Fruit fly (Drosophila melanogaster): ENCODE results near the gene kmg.

The kmg gene

DNA sequence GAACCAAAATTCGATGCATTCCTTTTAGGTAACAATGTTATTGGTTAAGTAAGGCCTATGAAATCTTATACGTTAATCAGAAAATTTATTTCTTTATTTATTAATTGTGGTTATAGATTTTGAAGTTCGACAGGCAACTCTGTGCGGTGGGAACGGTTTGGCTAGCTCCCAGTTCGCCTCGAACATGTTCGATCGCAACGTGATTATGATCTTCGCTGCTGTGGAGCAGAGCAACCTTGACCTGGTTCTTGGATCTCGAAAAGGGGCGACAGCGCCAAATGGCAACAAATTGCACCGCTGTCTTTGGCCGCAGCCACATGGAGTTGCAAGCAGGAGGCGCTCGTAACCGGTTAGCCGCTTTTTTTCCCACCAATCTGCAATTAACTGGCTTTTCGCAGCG, 6.0 kb upstream of the kmg start:
- TF ChIP-seq CG9948 (tag; optimal IDR thresholded peaks at IDR 0.05) (no peak), EcR (GFP tag; optimal IDR thresholded peaks at IDR 0.05) (peak; percentile 45)

dm6 chr2L:13156349-13156748, 4.0 kb upstream of the kmg start:
- TF ChIP-seq Pif1A (GFP tag; optimal IDR thresholded peaks at IDR 0.05) (peak; percentile 53), CG14655 (GFP tag; optimal IDR thresholded peaks at IDR 0.05) (peak; percentile 7), CG9948 (tag; optimal IDR thresholded peaks at IDR 0.05) (peak; percentile 50), CG17806 (tag; optimal IDR thresholded peaks at IDR 0.05) (peak; percentile 18), EcR (GFP tag; optimal IDR thresholded peaks at IDR 0.05) (no peak), CG8159 (tag; optimal IDR thresholded peaks at IDR 0.05) (peak; percentile 17), CG34367 (tag; optimal IDR thresholded peaks at IDR 0.05) (no peak)

DNA sequence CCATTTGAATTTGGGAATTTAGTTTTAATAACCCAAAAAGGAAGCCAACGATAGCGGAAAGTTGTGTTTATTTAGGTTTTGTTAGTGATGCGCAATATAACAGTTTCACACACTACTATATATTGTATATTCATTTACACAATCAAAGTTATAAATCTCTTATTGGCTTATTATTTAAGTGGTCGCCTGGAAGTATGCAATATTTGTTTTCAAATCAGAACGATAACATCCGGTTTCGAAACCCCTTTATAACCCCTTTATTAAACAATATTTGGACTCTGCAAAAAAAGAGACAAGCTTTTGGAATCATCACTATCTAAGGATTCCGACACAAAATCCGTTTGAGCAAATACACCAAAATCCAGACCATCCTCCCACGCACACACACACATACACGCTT, 2.4 kb upstream of the kmg start:
- TF ChIP-seq gl (tag; optimal IDR thresholded peaks at IDR 0.05) (no peak), fd96Ca (GFP tag; IDR thresholded peaks at IDR 0.05) (no peak), CG13204 (GFP tag; optimal IDR thresholded peaks at IDR 0.05) (no peak), D1 (tag; optimal IDR thresholded peaks at IDR 0.05) (no peak), CG34367 (tag; optimal IDR thresholded peaks at IDR 0.05) (no peak), Ets98B (GFP tag; IDR thresholded peaks at IDR 0.05) (no peak), CG8301 (tag; optimal IDR thresholded peaks at IDR 0.05) (no peak), CG8159 (tag; optimal IDR thresholded peaks at IDR 0.05) (no peak), CG17806 (tag; optimal IDR thresholded peaks at IDR 0.05) (no peak), CG14655 (GFP tag; optimal IDR thresholded peaks at IDR 0.05) (no peak), CG4496 (GFP tag; IDR thresholded peaks at IDR 0.05) (peak; percentile 25; the same call in 2 of the 3 replicates), Pif1B (GFP tag; optimal IDR thresholded peaks at IDR 0.05) (no peak), Snoo (tag; optimal IDR thresholded peaks at IDR 0.05) (peak; percentile 6), rn (GFP tag; IDR thresholded peaks at IDR 0.05) (no peak), Pif1A (GFP tag; optimal IDR thresholded peaks at IDR 0.05) (peak; percentile 29), CG9948 (tag; optimal IDR thresholded peaks at IDR 0.05) (no peak)

DNA sequence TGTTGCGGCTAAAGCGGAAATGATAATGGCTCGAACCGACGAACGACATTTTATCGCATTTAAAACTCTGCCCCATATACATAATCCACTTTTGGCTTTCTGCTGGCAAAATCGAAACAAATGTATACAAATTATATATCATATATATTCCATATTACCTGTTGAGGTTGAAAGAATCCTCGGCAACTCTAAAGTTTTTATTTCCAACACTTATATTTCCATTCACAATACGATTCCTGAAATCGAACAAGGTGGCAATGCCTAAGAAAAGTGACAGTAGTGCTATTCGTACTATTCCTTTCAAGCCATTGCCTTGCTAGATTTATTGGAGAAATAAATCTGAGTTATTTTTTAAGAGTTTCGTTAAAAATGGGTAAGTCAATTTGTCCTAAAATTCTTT, 1.8 kb upstream of the kmg start, which contains the start of gene Pk34A:
Pk34A (plus strand) TSS at position 301 of the 400 bp plus-strand sequence.
- TF ChIP-seq CG8301 (tag; optimal IDR thresholded peaks at IDR 0.05) (no peak), CG34367 (tag; optimal IDR thresholded peaks at IDR 0.05) (no peak), Pif1A (GFP tag; optimal IDR thresholded peaks at IDR 0.05) (no peak), CG12605 (GFP tag; IDR thresholded peaks at IDR 0.05) (no peak), CG9948 (tag; optimal IDR thresholded peaks at IDR 0.05) (no peak), CG32121 (GFP tag; IDR thresholded peaks at IDR 0.05) (no peak), rn (GFP tag; IDR thresholded peaks at IDR 0.05) (no peak), CG15710 (tag; optimal IDR thresholded peaks at IDR 0.05) (no peak)

DNA sequence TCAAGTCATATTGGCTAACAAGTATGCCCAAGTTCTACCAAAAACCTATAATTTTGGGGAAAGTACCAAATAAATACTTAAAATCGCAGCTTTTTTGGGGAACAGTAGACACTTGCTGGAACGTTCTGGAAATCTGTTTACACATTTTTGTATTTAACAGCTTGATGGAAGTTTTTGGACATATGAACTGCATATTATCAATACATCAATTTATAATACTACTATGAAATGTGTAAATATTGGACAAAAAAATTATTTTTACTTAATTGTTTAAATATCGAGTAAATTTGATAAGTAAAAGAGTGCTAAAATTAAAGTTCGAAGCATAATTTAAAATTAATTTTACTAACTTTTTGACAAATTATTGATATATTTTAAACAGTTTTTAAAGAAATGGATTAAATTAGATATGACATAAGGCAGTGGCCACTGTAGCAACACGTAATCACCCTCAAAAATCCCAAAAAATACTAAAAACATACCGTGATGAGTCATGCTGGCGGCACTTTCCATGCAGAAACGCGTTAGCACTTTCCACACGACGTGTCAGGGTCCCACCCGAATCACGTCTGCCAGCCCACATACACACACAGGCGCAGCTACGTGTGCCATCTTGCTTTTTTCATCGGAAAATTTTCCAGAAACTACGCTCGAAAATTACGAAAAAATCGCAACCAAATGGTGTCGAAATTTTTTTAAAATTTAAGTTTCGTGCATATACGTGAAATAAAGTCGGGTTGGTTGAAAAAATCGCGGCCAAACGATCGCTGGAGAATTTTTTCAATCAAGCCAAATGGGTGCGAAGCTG, 4.9 kb downstream of the kmg start, which contains the start of gene Sirt1:
Sirt1 (plus strand) TSS at position 571 of the 808 bp plus-strand sequence.
- TF ChIP-seq CG10348 (GFP tag; IDR thresholded peaks at IDR 0.05), result no peak
- TF ChIP-seq CG8159 (tag; optimal IDR thresholded peaks at IDR 0.05), result peak; percentile 91
- TF ChIP-seq CG9948 (tag; optimal IDR thresholded peaks at IDR 0.05), result peak; percentile 88
- peak; percentile 29 for TF ChIP-seq EcR (GFP tag; optimal IDR thresholded peaks at IDR 0.05)
- TF ChIP-seq CG13204 (GFP tag; optimal IDR thresholded peaks at IDR 0.05), result peak; percentile 23
- peak; percentile 78 for TF ChIP-seq CG17806 (tag; optimal IDR thresholded peaks at IDR 0.05)
- TF ChIP-seq CG8301 (tag; optimal IDR thresholded peaks at IDR 0.05), result peak; percentile 81
- TF ChIP-seq CG4496 (GFP tag; IDR thresholded peaks at IDR 0.05), result peak; percentile 63
- 0 out of 2 replicates have a peak, but pooled peaks have one; percentile 13 for TF ChIP-seq CG32121 (GFP tag; IDR thresholded peaks at IDR 0.05)
- peak; percentile 82 for TF ChIP-seq Snoo (tag; optimal IDR thresholded peaks at IDR 0.05)
- peak; percentile 44 for TF ChIP-seq Pif1A (GFP tag; optimal IDR thresholded peaks at IDR 0.05)
- no peak for TF ChIP-seq D1 (tag; optimal IDR thresholded peaks at IDR 0.05)
- no peak for TF ChIP-seq CG14655 (GFP tag; optimal IDR thresholded peaks at IDR 0.05)
- peak; percentile 37; the same call in 1 of the 2 replicates for TF ChIP-seq Ets98B (GFP tag; IDR thresholded peaks at IDR 0.05)
- TF ChIP-seq fd96Ca (GFP tag; IDR thresholded peaks at IDR 0.05), result 0 out of 3 replicates have a peak, but pooled peaks have one; percentile 45
- TF ChIP-seq CG12605 (GFP tag; IDR thresholded peaks at IDR 0.05), result no peak
- peak; percentile 29 for TF ChIP-seq gl (tag; optimal IDR thresholded peaks at IDR 0.05)
- peak; percentile 87 for TF ChIP-seq CG15710 (tag; optimal IDR thresholded peaks at IDR 0.05)
- TF ChIP-seq rn (GFP tag; IDR thresholded peaks at IDR 0.05), result 0 out of 2 replicates have a peak, but pooled peaks have one; percentile 32
- no peak for TF ChIP-seq Pif1B (GFP tag; optimal IDR thresholded peaks at IDR 0.05)
- peak; percentile 80 for TF ChIP-seq CG34367 (tag; optimal IDR thresholded peaks at IDR 0.05)

DNA sequence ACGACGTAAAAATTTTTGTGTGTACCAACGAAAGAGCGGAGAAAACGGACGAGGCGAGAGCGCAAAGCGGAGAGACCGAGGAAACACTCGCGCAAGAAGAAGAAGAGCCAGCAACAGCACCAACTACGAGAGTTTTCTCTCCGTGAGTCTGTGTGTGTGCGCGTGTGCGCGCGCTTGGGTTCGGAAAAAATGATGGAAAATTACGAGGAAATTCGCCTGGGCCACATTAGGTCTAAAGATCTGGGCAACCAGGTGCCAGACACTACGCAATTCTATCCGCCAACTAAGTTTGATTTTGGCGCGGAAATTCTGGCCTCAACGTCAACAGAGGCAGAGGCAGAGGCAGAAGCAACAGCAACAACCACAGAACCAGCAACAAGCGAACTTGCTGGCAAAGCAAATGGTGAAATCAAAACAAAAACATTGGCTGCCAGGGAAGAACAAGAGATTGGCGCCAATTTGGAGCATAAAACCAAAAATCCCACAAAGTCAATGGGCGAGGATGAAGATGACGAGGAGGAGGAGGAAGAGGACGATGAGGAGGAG, 5.5 kb downstream of the kmg start, which contains the start of gene DnaJ-H:
DnaJ-H (minus strand) TSS at position 271 of the 546 bp plus-strand sequence.
- no peak for TF ChIP-seq CG15710 (tag; optimal IDR thresholded peaks at IDR 0.05)
- TF ChIP-seq CG12605 (GFP tag; IDR thresholded peaks at IDR 0.05), result peak; percentile 17; the same call in 1 of the 2 replicates

All from whole organism, pupa.